Worm (Caenorhabditis elegans): ENCODE measurements around the gene C44B9.2.

ce11 chrIII:10832636-10833035, 42.6 kb upstream of the C44B9.2 start, which contains the start of gene sbsp-1:
- TF ChIP-seq nhr-76 (tag; optimal IDR thresholded peaks at IDR 0.05) (no peak), unc-62 (GFP tag; optimal IDR thresholded peaks at IDR 0.05) (no peak), lin-13 (tag; optimal IDR thresholded peaks at IDR 0.05) (no peak), pha-4 (tag; optimal IDR thresholded peaks at IDR 0.05) (no peak), flh-1 (GFP tag; optimal IDR thresholded peaks at IDR 0.05) (no peak), elt-3 (tag; optimal IDR thresholded peaks at IDR 0.05) (no peak), bed-3 (GFP tag; optimal IDR thresholded peaks at IDR 0.05) (no peak), nhr-28 (tag; optimal IDR thresholded peaks at IDR 0.05) (no peak)
